Worm (Caenorhabditis elegans) whole organism, L3 larva: ENCODE measurements around the gene nmat-1.

ENCODE experiments used
- aly-2 ChIP-seq: fragments of 150-350 bp; optimal IDR thresholded peaks from 2 replicates; lab custom pipeline; 2014; ENCODE audit warnings: missing biosample characterization, missing genetic modification characterization
- ceh-16 ChIP-seq: sonication (generic microtip); optimal IDR thresholded peaks from 2 replicates; lab custom pipeline; 2017; ENCODE audit warnings: missing biosample characterization, missing genetic modification characterization
- daf-12 ChIP-seq: fragments of 150-350 bp; optimal IDR thresholded peaks from 2 replicates; lab custom pipeline; 2014; ENCODE audit warnings: missing biosample characterization, missing genetic modification reagents, missing genetic modification characterization
- egl-5 ChIP-seq: fragments of 150-350 bp; optimal IDR thresholded peaks from 2 replicates; lab custom pipeline; 2017; ENCODE audit warnings: missing biosample characterization, missing genetic modification reagents, missing genetic modification characterization, inconsistent platforms
- elt-2 ChIP-seq: sonication (generic microtip); optimal IDR thresholded peaks from 2 replicates; lab custom pipeline; 2016; ENCODE audit warnings: missing genetic modification reagents, mild to moderate bottlenecking, missing genetic modification characterization, missing compliant biosample characterization
- elt-3 ChIP-seq, 3 experiments: fragments of 150-350 bp in 1 of 3; sonication (generic microtip) in 2 of 3; optimal IDR thresholded peaks; 2 replicates in 2 of 3; 4 replicates in 1 of 3; lab custom pipeline; 2014 to 2017; ENCODE audit warnings: missing biosample characterization in 3 of 3, missing genetic modification characterization in 3 of 3
- fkh-2 ChIP-seq: fragments of 150-350 bp; optimal IDR thresholded peaks from 2 replicates; lab custom pipeline; 2014; ENCODE audit warnings: missing biosample characterization, missing genetic modification reagents, missing genetic modification characterization
- fos-1 ChIP-seq: fragments of 150-350 bp; optimal IDR thresholded peaks from 2 replicates; lab custom pipeline; 2014; ENCODE audit warnings: missing biosample characterization, missing genetic modification characterization
- jun-1 ChIP-seq: fragments of 150-350 bp; optimal IDR thresholded peaks from 2 replicates; lab custom pipeline; 2014; ENCODE audit warnings: missing biosample characterization, missing genetic modification reagents, missing genetic modification characterization
- lin-15B ChIP-seq: fragments of 150-350 bp; optimal IDR thresholded peaks from 2 replicates; lab custom pipeline; 2014; ENCODE audit warnings: missing biosample characterization, missing genetic modification characterization
- mdl-1 ChIP-seq: fragments of 150-350 bp; optimal IDR thresholded peaks from 2 replicates; lab custom pipeline; 2014; ENCODE audit warnings: missing biosample characterization, missing genetic modification characterization
- mml-1 ChIP-seq: fragments of 150-350 bp; sonication (generic microtip); optimal IDR thresholded peaks from 3 replicates; lab custom pipeline; 2014; ENCODE audit warnings: missing biosample characterization, missing genetic modification characterization
- nfya-1 ChIP-seq: sonication (generic microtip); optimal IDR thresholded peaks from 2 replicates; lab custom pipeline; 2017; ENCODE audit warnings: missing genetic modification characterization, mild to moderate bottlenecking, missing compliant biosample characterization, antibody characterized with exemption, moderate library complexity; ENCODE audit not compliant: insufficient read depth
- nhr-23 ChIP-seq: fragments of 150-350 bp; optimal IDR thresholded peaks from 2 replicates; lab custom pipeline; 2014; ENCODE audit warnings: missing biosample characterization, missing genetic modification reagents, missing genetic modification characterization
- nhr-43 ChIP-seq: sonication (generic microtip); optimal IDR thresholded peaks from 2 replicates; lab custom pipeline; 2016; ENCODE audit warnings: mild to moderate bottlenecking, missing genetic modification characterization, missing compliant biosample characterization; ENCODE audit not compliant: poor library complexity, severe bottlenecking
- nhr-67 ChIP-seq: fragments of 150-350 bp; optimal IDR thresholded peaks from 2 replicates; lab custom pipeline; 2014; ENCODE audit warnings: missing biosample characterization, missing genetic modification characterization
- nhr-76 ChIP-seq: fragments of 150-350 bp; sonication (generic microtip); optimal IDR thresholded peaks from 5 replicates; lab custom pipeline; 2014; ENCODE audit warnings: missing biosample characterization, missing genetic modification characterization
- nhr-77 ChIP-seq: fragments of 150-350 bp; optimal IDR thresholded peaks from 2 replicates; lab custom pipeline; 2014; ENCODE audit warnings: missing biosample characterization, missing genetic modification characterization
- pha-4 ChIP-seq: fragments of 150-350 bp; optimal IDR thresholded peaks from 2 replicates; lab custom pipeline; 2014; ENCODE audit warnings: missing biosample characterization, missing genetic modification reagents, missing genetic modification characterization
- pqm-1 ChIP-seq: fragments of 150-350 bp; optimal IDR thresholded peaks from 2 replicates; lab custom pipeline; 2017; ENCODE audit warnings: missing biosample characterization, missing genetic modification characterization, inconsistent platforms
- sea-2 ChIP-seq: fragments of 150-350 bp; sonication (generic microtip); optimal IDR thresholded peaks from 4 replicates; lab custom pipeline; 2014; ENCODE audit warnings: missing biosample characterization, missing genetic modification reagents, missing genetic modification characterization
- snpc-4 ChIP-seq: fragments of 150-350 bp; optimal IDR thresholded peaks from 2 replicates; lab custom pipeline; 2014; ENCODE audit warnings: missing biosample characterization, missing genetic modification characterization
- unc-62 ChIP-seq: fragments of 150-350 bp; sonication (generic microtip); optimal IDR thresholded peaks from 4 replicates; lab custom pipeline; 2014; ENCODE audit warnings: missing biosample characterization, missing genetic modification reagents, missing genetic modification characterization
- ztf-4 ChIP-seq: fragments of 150-350 bp; optimal IDR thresholded peaks from 2 replicates; lab custom pipeline; 2014; ENCODE audit warnings: missing biosample characterization, missing genetic modification characterization

The nmat-1 gene

DNA sequence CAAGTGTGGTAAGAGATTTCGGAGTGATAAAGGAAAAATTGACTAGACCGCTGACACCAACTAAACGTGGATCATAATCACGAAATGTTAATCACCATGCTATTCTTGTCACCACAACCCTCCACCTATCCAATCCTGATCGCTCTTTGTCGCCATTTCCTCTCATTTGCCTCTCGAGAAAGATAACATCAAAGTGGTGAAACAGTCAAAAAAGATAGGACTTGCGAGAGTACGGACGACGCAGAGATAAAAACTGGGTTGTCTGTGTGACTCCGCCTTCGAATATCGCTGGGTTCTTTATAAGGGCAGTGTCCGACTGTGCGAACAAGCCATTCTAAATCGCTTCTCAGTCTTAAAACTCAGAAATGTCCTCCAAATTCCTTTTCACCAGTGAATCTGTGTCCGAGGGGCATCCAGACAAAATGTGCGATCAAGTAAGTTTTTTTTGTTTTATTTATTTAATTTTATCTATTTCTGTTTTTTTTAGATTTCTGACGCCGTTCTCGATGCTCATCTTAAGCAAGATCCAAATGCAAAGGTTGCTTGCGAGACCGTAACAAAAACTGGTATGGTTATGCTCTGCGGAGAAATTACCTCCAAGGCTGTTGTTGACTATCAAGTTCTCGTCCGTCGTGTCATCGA lies 52.1 kb downstream of the nmat-1 start, which contains the start of gene sams-1 (continued):
- TF ChIP-seq daf-12 (tag; lab: Kevin White, UChicago), result no peak
- TF ChIP-seq aly-2 (tag; lab: Kevin White, UChicago), result no peak
- TF ChIP-seq snpc-4 (tag; lab: Kevin White, UChicago), result no peak
- TF ChIP-seq nhr-77, result no peak
- TF ChIP-seq ztf-4 (tag; lab: Kevin White, UChicago), result no peak
- no peak for TF ChIP-seq ceh-16 (tag; lab: Kevin White, UChicago)
- no peak for TF ChIP-seq sea-2
- no peak for TF ChIP-seq mml-1 (tag; lab: Kevin White, UChicago)
- peak; percentile 32 for TF ChIP-seq nhr-43
- TF ChIP-seq lin-15B (tag; lab: Kevin White, UChicago), result no peak
- no peak for TF ChIP-seq nhr-76 (tag; lab: Kevin White, UChicago)
- TF ChIP-seq nhr-67 (tag; lab: Kevin White, UChicago), result no peak
- no peak for TF ChIP-seq egl-5 (tag; lab: Kevin White, UChicago)
- peak; percentile 5 for TF ChIP-seq nfya-1 (tag; lab: Kevin White, UChicago)

DNA sequence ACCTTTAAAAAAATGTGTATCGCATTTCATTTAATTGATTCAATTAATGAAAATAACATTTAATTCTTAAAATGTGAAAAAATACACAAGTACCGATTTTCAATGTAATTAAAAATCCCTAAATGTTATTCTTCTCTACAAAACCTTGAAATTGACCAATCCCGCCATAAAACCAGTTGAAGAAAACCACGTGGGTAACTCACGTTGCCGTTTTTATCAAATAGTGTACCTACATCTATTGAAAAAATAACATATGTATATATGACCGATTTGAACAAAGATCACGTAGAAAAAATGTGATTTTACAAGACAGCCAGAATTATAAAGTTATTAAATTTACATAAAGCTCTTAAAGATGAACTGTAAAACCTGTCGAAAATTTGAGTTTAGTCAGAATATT lies 52.7 kb downstream of the nmat-1 start:
- no peak for TF ChIP-seq pha-4 (tag; lab: Kevin White, UChicago)
- peak; percentile 3 for TF ChIP-seq nhr-23

DNA sequence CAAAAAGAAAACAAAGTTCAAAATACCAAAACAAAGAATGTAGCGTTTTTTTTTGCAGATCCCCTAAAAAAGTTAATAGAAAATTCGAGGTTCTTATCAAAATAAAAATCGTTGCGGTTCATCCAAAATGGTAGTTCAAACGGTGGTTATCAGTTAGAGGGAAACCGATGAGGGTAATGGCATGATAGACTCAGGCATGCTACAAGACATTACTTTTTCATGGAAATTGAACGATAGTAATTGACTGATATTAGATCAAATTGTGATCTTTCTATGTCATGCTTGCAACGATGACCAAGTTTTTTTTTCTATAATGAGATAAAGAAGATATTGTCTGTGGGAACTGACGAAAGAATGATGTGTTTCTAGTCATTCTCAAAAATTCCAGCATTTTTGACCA lies 53.3 kb downstream of the nmat-1 start:
- TF ChIP-seq elt-3 (tag; optimal IDR thresholded peaks at IDR 0.05; lab: Kevin White, UChicago) (peak in 1 of 3 experiments; percentile 19), nhr-43 (peak; percentile 10), unc-62 (GFP tag; lab: Kevin White, UChicago) (no peak), pqm-1 (tag; lab: Kevin White, UChicago) (peak; percentile 93), fos-1 (peak; percentile 40), nfya-1 (tag; lab: Kevin White, UChicago) (peak; percentile 0), jun-1 (tag; lab: Kevin White, UChicago) (no peak), mdl-1 (tag; lab: Kevin White, UChicago) (no peak), elt-2 (peak; percentile 83), nhr-76 (tag; lab: Kevin White, UChicago) (no peak), fkh-2 (no peak)
- TF ChIP-seq, all 47 proteins: peak for 6
